Fruit fly (Drosophila melanogaster) Kc167 (cell line): ENCODE data around the gene meng.

Source experiments
- Sin3A ChIP-seq: fragments of >200 bp; optimal IDR thresholded peaks from 2 replicates; lab custom pipeline; 2018; ENCODE audit warnings: missing external identifiers
- insv ChIP-seq: fragments of >200 bp; optimal IDR thresholded peaks from 3 replicates; lab custom pipeline; 2018; ENCODE audit warnings: missing external identifiers

dm6 chr2L:6700742-6701141, 41.6 kb upstream of the meng start:
- no peak for TF ChIP-seq insv (lab: Kevin White, UChicago)
- no peak for TF ChIP-seq Sin3A (lab: Kevin White, UChicago)
